Worm (Caenorhabditis elegans) whole organism, early embryonic: ENCODE measurements around the gene W01A11.1.

Experiments
- B0310.2 ChIP-seq: sonication (generic microtip); optimal IDR thresholded peaks from 2 replicates; lab custom pipeline; 2016; ENCODE audit warnings: mild to moderate bottlenecking, missing genetic modification characterization, missing compliant biosample characterization
- F13C5.2 ChIP-seq: sonication (generic microtip); optimal IDR thresholded peaks from 2 replicates; lab custom pipeline; 2017; ENCODE audit warnings: mild to moderate bottlenecking, missing genetic modification characterization, inconsistent platforms, missing compliant biosample characterization
- ama-1 ChIP-seq: fragments of 150-350 bp; optimal IDR thresholded peaks from 2 replicates; lab custom pipeline; 2014
- ceh-13 ChIP-seq: fragments of 200-800 bp; sonication (Bioruptor generic); optimal IDR thresholded peaks from 2 replicates; lab custom pipeline; 2018; ENCODE audit warnings: mild to moderate bottlenecking, missing genetic modification characterization, missing compliant biosample characterization
- ceh-36 ChIP-seq: sonication (generic microtip); optimal IDR thresholded peaks from 2 replicates; lab custom pipeline; 2016; ENCODE audit warnings: missing genetic modification characterization, inconsistent platforms, missing compliant biosample characterization
- flt-1 ChIP-seq: fragments of 200-800 bp; sonication (Bioruptor generic); IDR thresholded peaks from 2 replicates; pipeline ENCODE4 v1.3.6; 2022; ENCODE audit warnings: missing genetic modification characterization, missing compliant biosample characterization
- hmbx-1 ChIP-seq: sonication (generic microtip); optimal IDR thresholded peaks from 2 replicates; lab custom pipeline; 2016; ENCODE audit warnings: mild to moderate bottlenecking, missing genetic modification characterization, missing compliant biosample characterization
- hnd-1 ChIP-seq: sonication (generic microtip); optimal IDR thresholded peaks from 2 replicates; lab custom pipeline; 2016; ENCODE audit warnings: missing genetic modification characterization, missing compliant biosample characterization
- sea-1 ChIP-seq: fragments of 200-800 bp; sonication (Bioruptor generic); conservative IDR thresholded peaks from 2 replicates; pipeline ENCODE4 v1.3.6; 2022; ENCODE audit warnings: missing genetic modification characterization, missing compliant biosample characterization
- tbx-11 ChIP-seq: fragments of 200-800 bp; sonication (Bioruptor generic); IDR thresholded peaks from 2 replicates; pipeline ENCODE4 v1.3.6; 2022; ENCODE audit warnings: missing genetic modification characterization, missing compliant biosample characterization
- tra-4 ChIP-seq: sonication (generic microtip); optimal IDR thresholded peaks from 2 replicates; lab custom pipeline; 2017; ENCODE audit warnings: missing genetic modification characterization, missing compliant biosample characterization

ce11 chrV:6510622-6511021 is 11.6 kb downstream of the W01A11.1 start:
- TF ChIP-seq hmbx-1 = no peak
- TF ChIP-seq hnd-1 (tag; lab: Kevin White, UChicago) = no peak
- no peak for TF ChIP-seq ama-1 (lab: Kevin White, UChicago)
- no peak for TF ChIP-seq sea-1 (GFP tag; lab: Robert Waterston, UW)
- no peak for TF ChIP-seq tra-4 (tag; lab: Kevin White, UChicago)
- no peak for TF ChIP-seq ceh-13
- TF ChIP-seq B0310.2 = no peak
- TF ChIP-seq flt-1 (GFP tag; lab: Robert Waterston, UW) = no peak
- TF ChIP-seq F13C5.2 (tag; lab: Kevin White, UChicago) = no peak
- TF ChIP-seq ceh-36 (tag; lab: Kevin White, UChicago) = no peak
- no peak for TF ChIP-seq tbx-11 (GFP tag; lab: Robert Waterston, UW)
